Worm (Caenorhabditis elegans) whole organism, L4 larva: ENCODE measurements around the gene set-15.

Experiments used
- F10B5.3 ChIP-seq: sonication (generic microtip); optimal IDR thresholded peaks from 2 replicates; lab custom pipeline; 2016; ENCODE audit warnings: mild to moderate bottlenecking, missing genetic modification characterization, missing compliant biosample characterization
- F26F4.8 ChIP-seq: fragments of 200-800 bp; sonication (Bioruptor generic); conservative IDR thresholded peaks from 2 replicates; pipeline ENCODE4 v1.3.6; 2022; ENCODE audit warnings: missing genetic modification characterization, missing compliant biosample characterization
- F44E2.7 ChIP-seq: fragments of 200-800 bp; sonication (Bioruptor generic); IDR thresholded peaks from 2 replicates; pipeline ENCODE4 v2.1.2; 2022; ENCODE audit warnings: missing genetic modification characterization, missing compliant biosample characterization
- F49E8.2 ChIP-seq: sonication (generic microtip); optimal IDR thresholded peaks from 2 replicates; lab custom pipeline; 2016; ENCODE audit warnings: missing compliant biosample characterization, mild to moderate bottlenecking, missing genetic modification characterization, borderline replicate concordance
- T20F7.1 ChIP-seq: fragments of 200-800 bp; sonication (Bioruptor generic); optimal IDR thresholded peaks from 2 replicates; lab custom pipeline; 2018; ENCODE audit warnings: mild to moderate bottlenecking, missing genetic modification characterization, missing compliant biosample characterization
- Y48G9A.11 ChIP-seq: fragments of 200-800 bp; sonication (Bioruptor generic); IDR thresholded peaks from 2 replicates; pipeline ENCODE4 v1.3.6; 2022; ENCODE audit warnings: missing genetic modification reagents, missing genetic modification characterization, missing compliant biosample characterization
- Y75B8A.6 ChIP-seq: fragments of 200-800 bp; sonication (Bioruptor generic); IDR thresholded peaks from 2 replicates; pipeline ENCODE4 v1.3.6; 2022; ENCODE audit warnings: missing genetic modification reagents, missing genetic modification characterization, missing compliant biosample characterization
- aha-1 ChIP-seq: fragments of 150-350 bp; peaks from one replicate; lab custom pipeline; 2014; ENCODE audit warnings: missing biosample characterization, missing genetic modification characterization
- arid-1 ChIP-seq: fragments of 200-800 bp; sonication (Bioruptor generic); conservative IDR thresholded peaks from 2 replicates; pipeline ENCODE4 v1.3.6; 2022; ENCODE audit warnings: missing genetic modification reagents, missing genetic modification characterization, missing compliant biosample characterization
- ceh-20 ChIP-seq: fragments of 200-800 bp; sonication (Bioruptor generic); IDR thresholded peaks from 2 replicates; pipeline ENCODE4 v1.3.6; 2022; ENCODE audit warnings: missing genetic modification reagents, missing genetic modification characterization, missing compliant biosample characterization
- ceh-28 ChIP-seq: fragments of 150-350 bp; optimal IDR thresholded peaks from 2 replicates; lab custom pipeline; 2014; ENCODE audit warnings: missing biosample characterization, missing genetic modification reagents, missing genetic modification characterization
- ceh-44 ChIP-seq: fragments of 200-800 bp; sonication (Bioruptor generic); IDR thresholded peaks from 2 replicates; pipeline ENCODE4 v1.3.6; 2022; ENCODE audit warnings: missing genetic modification reagents, missing genetic modification characterization, missing compliant biosample characterization
- cey-2 ChIP-seq: sonication (generic microtip); optimal IDR thresholded peaks from 3 replicates; lab custom pipeline; 2017; ENCODE audit warnings: missing genetic modification characterization, mild to moderate bottlenecking, missing compliant biosample characterization, antibody characterized with exemption, borderline replicate concordance; ENCODE audit not compliant: insufficient read depth
- daf-19 ChIP-seq: fragments of 200-800 bp; sonication (Bioruptor generic); conservative IDR thresholded peaks from 2 replicates; pipeline ENCODE4 v1.3.6; 2022; ENCODE audit warnings: missing genetic modification characterization, missing compliant biosample characterization
- dmd-6 ChIP-seq: fragments of 200-800 bp; sonication (Bioruptor generic); IDR thresholded peaks from 2 replicates; pipeline ENCODE4 v1.3.6; 2022; ENCODE audit warnings: missing genetic modification reagents, missing genetic modification characterization, missing compliant biosample characterization
- dmd-9 ChIP-seq: fragments of 200-800 bp; sonication (Bioruptor generic); IDR thresholded peaks from 2 replicates; pipeline ENCODE4 v1.3.6; 2022; ENCODE audit warnings: missing genetic modification reagents, missing genetic modification characterization, missing compliant biosample characterization
- dve-1 ChIP-seq: sonication (generic microtip); optimal IDR thresholded peaks from 2 replicates; lab custom pipeline; 2017; ENCODE audit warnings: antibody characterized with exemption, mild to moderate bottlenecking, missing genetic modification characterization, missing compliant biosample characterization; ENCODE audit not compliant: insufficient read depth
- fos-1 ChIP-seq: fragments of 150-350 bp; optimal IDR thresholded peaks from 2 replicates; lab custom pipeline; 2014; ENCODE audit warnings: missing biosample characterization, missing genetic modification characterization
- hlh-11 ChIP-seq: fragments of 200-800 bp; sonication (Bioruptor generic); optimal IDR thresholded peaks from 2 replicates; lab custom pipeline; 2018; ENCODE audit warnings: mild to moderate bottlenecking, missing genetic modification characterization, missing compliant biosample characterization
- hlh-30 ChIP-seq: sonication (generic microtip); optimal IDR thresholded peaks from 2 replicates; lab custom pipeline; 2017; ENCODE audit warnings: antibody characterized with exemption, mild to moderate bottlenecking, missing genetic modification characterization, missing compliant biosample characterization; ENCODE audit not compliant: insufficient read depth
- lim-7 ChIP-seq: fragments of 200-800 bp; sonication (Bioruptor generic); IDR thresholded peaks from 2 replicates; pipeline ENCODE4 v1.3.6; 2022; ENCODE audit warnings: missing genetic modification characterization, missing compliant biosample characterization
- lin-13 ChIP-seq: fragments of 150-350 bp; optimal IDR thresholded peaks from 2 replicates; lab custom pipeline; 2014; ENCODE audit warnings: missing biosample characterization, missing genetic modification reagents, missing genetic modification characterization
- lin-15B ChIP-seq: fragments of 150-350 bp; sonication (generic microtip); optimal IDR thresholded peaks from 3 replicates; lab custom pipeline; 2014; ENCODE audit warnings: missing biosample characterization, missing genetic modification characterization
- lin-29 ChIP-seq: fragments of 200-800 bp; sonication (Bioruptor generic); IDR thresholded peaks from 2 replicates; pipeline ENCODE4 v1.3.6; 2022; ENCODE audit warnings: missing genetic modification reagents, missing genetic modification characterization, missing compliant biosample characterization
- lin-38 ChIP-seq: fragments of 200-800 bp; sonication (Bioruptor generic); IDR thresholded peaks from 2 replicates; pipeline ENCODE4 v1.3.6; 2022; ENCODE audit warnings: missing genetic modification reagents, missing genetic modification characterization, missing compliant biosample characterization
- lin-39 ChIP-seq: fragments of 150-350 bp; optimal IDR thresholded peaks from 2 replicates; lab custom pipeline; 2014; ENCODE audit warnings: missing biosample characterization, missing genetic modification reagents, missing genetic modification characterization
- lir-3 ChIP-seq: sonication (generic microtip); optimal IDR thresholded peaks from 2 replicates; lab custom pipeline; 2016; ENCODE audit warnings: mild to moderate bottlenecking, missing genetic modification characterization, missing compliant biosample characterization
- madf-5 ChIP-seq, 2 experiments: fragments of 200-800 bp; sonication (Bioruptor generic); IDR thresholded peaks; 2 replicates each; pipeline ENCODE4 v1.3.6; 2022; ENCODE audit warnings: missing compliant biosample characterization in 2 of 2, missing genetic modification characterization in 2 of 2
- mdt-29 ChIP-seq: fragments of 200-800 bp; sonication (Bioruptor generic); IDR thresholded peaks from 2 replicates; pipeline ENCODE4 v1.3.6; 2022; ENCODE audit warnings: missing genetic modification reagents, missing genetic modification characterization, missing compliant biosample characterization
- mes-2 ChIP-seq: sonication (generic microtip); optimal IDR thresholded peaks from 2 replicates; lab custom pipeline; 2016; ENCODE audit warnings: missing genotype, mild to moderate bottlenecking, missing genetic modification characterization, missing compliant biosample characterization; ENCODE audit not compliant: poor library complexity, severe bottlenecking
- mxl-2 ChIP-seq: fragments of 200-800 bp; sonication (Bioruptor generic); conservative IDR thresholded peaks from 2 replicates; pipeline ENCODE4 v1.3.6; 2022; ENCODE audit warnings: missing genetic modification reagents, missing genetic modification characterization, missing compliant biosample characterization
- nhr-10 ChIP-seq: fragments of 150-350 bp; optimal IDR thresholded peaks from 2 replicates; lab custom pipeline; 2014; ENCODE audit warnings: missing biosample characterization, missing genetic modification characterization
- nhr-11 ChIP-seq: fragments of 150-350 bp; optimal IDR thresholded peaks from 2 replicates; lab custom pipeline; 2014; ENCODE audit warnings: missing biosample characterization, missing genetic modification characterization
- nhr-28 ChIP-seq: fragments of 150-350 bp; optimal IDR thresholded peaks from 2 replicates; lab custom pipeline; 2014; ENCODE audit warnings: missing biosample characterization, missing genetic modification characterization
- nhr-48 ChIP-seq: sonication (generic microtip); optimal IDR thresholded peaks from 2 replicates; lab custom pipeline; 2016; ENCODE audit warnings: mild to moderate bottlenecking, missing genetic modification characterization, missing compliant biosample characterization
- nhr-77 ChIP-seq: fragments of 150-350 bp; optimal IDR thresholded peaks from 2 replicates; lab custom pipeline; 2014; ENCODE audit warnings: missing biosample characterization, missing genetic modification characterization
- pqm-1 ChIP-seq: sonication (generic microtip); optimal IDR thresholded peaks from 2 replicates; lab custom pipeline; 2017; ENCODE audit warnings: missing biosample characterization, missing genetic modification characterization
- rbr-2 ChIP-seq: sonication (generic microtip); optimal IDR thresholded peaks from 2 replicates; lab custom pipeline; 2016; ENCODE audit warnings: missing genotype, missing genetic modification characterization, missing compliant biosample characterization
- saeg-2 ChIP-seq: fragments of 200-800 bp; sonication (Bioruptor generic); IDR thresholded peaks from 2 replicates; pipeline ENCODE4 v1.3.6; 2022; ENCODE audit warnings: missing genetic modification reagents, missing genetic modification characterization, missing compliant biosample characterization
- sdz-12 ChIP-seq: fragments of 200-800 bp; sonication (Bioruptor generic); optimal IDR thresholded peaks from 2 replicates; lab custom pipeline; 2018; ENCODE audit warnings: mild to moderate bottlenecking, missing genetic modification characterization, missing compliant biosample characterization
- skn-1 ChIP-seq: fragments of 150-350 bp; optimal IDR thresholded peaks from 2 replicates; lab custom pipeline; 2014; ENCODE audit warnings: missing biosample characterization, missing genetic modification characterization
- snpc-4 ChIP-seq: fragments of 150-350 bp; optimal IDR thresholded peaks from 2 replicates; lab custom pipeline; 2014; ENCODE audit warnings: missing biosample characterization, missing genetic modification characterization
- spr-1 ChIP-seq: sonication (generic microtip); optimal IDR thresholded peaks from 2 replicates; lab custom pipeline; 2016; ENCODE audit warnings: mild to moderate bottlenecking, missing genetic modification characterization, missing compliant biosample characterization
- spr-3 ChIP-seq: fragments of 200-800 bp; sonication (Bioruptor generic); optimal IDR thresholded peaks from 2 replicates; lab custom pipeline; 2018; ENCODE audit warnings: mild to moderate bottlenecking, missing genetic modification characterization, missing compliant biosample characterization
- zag-1 ChIP-seq: fragments of 150-350 bp; optimal IDR thresholded peaks from 2 replicates; lab custom pipeline; 2014; ENCODE audit warnings: missing biosample characterization, missing genetic modification characterization
- zip-2 ChIP-seq: fragments of 150-350 bp; optimal IDR thresholded peaks from 2 replicates; lab custom pipeline; 2014; ENCODE audit warnings: missing biosample characterization, missing genetic modification characterization
- ztf-11 ChIP-seq: fragments of 150-350 bp; optimal IDR thresholded peaks from 2 replicates; lab custom pipeline; 2014; ENCODE audit warnings: missing biosample characterization, missing genetic modification characterization
- ztf-7 ChIP-seq: fragments of 150-350 bp; optimal IDR thresholded peaks from 2 replicates; lab custom pipeline; 2014; ENCODE audit warnings: missing biosample characterization, missing genetic modification characterization

Gene set-15

DNA sequence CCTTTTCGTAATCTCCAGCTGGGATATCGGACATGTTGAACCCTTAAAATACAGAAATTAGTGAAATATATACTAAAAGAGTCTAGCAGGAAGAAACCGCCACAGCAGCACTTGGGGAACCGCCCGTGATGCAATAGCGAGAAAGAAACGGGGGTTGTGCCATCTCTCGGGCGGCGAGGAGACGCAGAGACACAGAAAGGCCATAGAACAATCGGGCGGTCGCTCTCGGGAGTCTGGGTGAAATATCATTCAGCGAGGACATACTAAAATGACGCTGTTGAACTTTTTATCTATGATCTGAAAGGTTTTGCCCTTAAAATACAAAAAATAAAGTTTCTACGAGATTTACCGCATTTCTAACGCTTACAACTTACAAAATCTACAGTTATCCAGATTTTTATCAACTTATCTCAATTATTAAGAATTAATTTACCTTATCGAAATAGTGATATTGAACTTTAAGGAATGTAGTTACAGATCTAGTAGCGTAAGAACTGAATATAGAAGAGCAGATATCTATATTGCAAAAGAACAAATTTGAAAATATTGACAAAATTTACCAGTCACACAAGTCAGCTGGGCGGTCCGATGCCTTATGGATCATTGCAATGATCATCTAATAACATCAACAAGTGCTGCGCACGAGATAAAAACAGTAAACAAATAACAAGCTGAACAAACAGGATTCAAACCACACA, 31.5 kb downstream of the set-15 start, which contains the start of gene cyc-2.1 (continued):
- TF ChIP-seq lin-29 (GFP tag; lab: Robert Waterston, UW) (no peak), daf-19 (peak; percentile 84; the same call in 1 of the 2 replicates), T20F7.1 (GFP tag; lab: Kevin White, UChicago) (peak; percentile 50), mes-2 (tag; lab: Kevin White, UChicago) (peak; percentile 76), cey-2 (tag; lab: Kevin White, UChicago) (no peak), F44E2.7 (0 out of 2 replicates have a peak, but pooled peaks have one; percentile 9), lin-15B (tag; lab: Kevin White, UChicago) (peak; percentile 48)
- TF ChIP-seq, all 104 proteins: peak for 54

DNA sequence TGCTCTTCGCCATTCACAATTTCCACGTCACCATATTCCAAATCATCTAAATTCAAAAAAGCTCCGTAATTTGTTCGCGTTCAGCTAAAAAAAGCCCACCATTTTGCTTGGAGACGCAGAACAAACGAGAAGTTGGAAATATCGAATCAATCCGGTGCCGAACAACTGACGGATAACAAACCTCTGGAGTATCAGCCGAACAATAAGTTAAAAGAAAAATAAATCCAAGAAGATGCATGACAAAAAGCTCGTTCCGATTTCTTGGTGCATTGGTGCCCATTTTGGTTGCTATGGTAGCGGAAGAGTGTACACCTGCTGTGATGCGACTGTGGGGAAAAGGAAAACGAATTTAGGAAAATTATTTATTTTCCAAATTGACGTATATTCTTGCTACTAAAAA, 32.5 kb downstream of the set-15 start, which contains the start of gene tctn-1:
Gene tctn-1 (minus strand): TSS at position 280 of the 400 bp plus-strand sequence.
- TF ChIP-seq ztf-7 (no peak), ceh-44 (GFP tag; lab: Robert Waterston, UW) (no peak), F49E8.2 (tag; lab: Kevin White, UChicago) (no peak), nhr-11 (tag; lab: Kevin White, UChicago) (no peak), dve-1 (tag; lab: Kevin White, UChicago) (peak; percentile 7), hlh-11 (no peak), rbr-2 (tag; lab: Kevin White, UChicago) (no peak), nhr-10 (tag; lab: Kevin White, UChicago) (no peak), cey-2 (tag; lab: Kevin White, UChicago) (no peak), ceh-28 (tag; lab: Kevin White, UChicago) (no peak), hlh-30 (tag; lab: Kevin White, UChicago) (no peak), pqm-1 (tag; lab: Kevin White, UChicago) (no peak), mxl-2 (GFP tag; lab: Robert Waterston, UW) (no peak), spr-3 (GFP tag; lab: Kevin White, UChicago) (no peak), F44E2.7 (no peak), fos-1 (no peak), zag-1 (tag; lab: Kevin White, UChicago) (no peak), madf-5 (GFP tag; IDR thresholded peaks at IDR 0.05; lab: Robert Waterston, UW) (no peak), nhr-28 (tag; lab: Kevin White, UChicago) (no peak), F26F4.8 (GFP tag; lab: Robert Waterston, UW) (no peak), Y48G9A.11 (0 out of 2 replicates have a peak, but pooled peaks have one; percentile 8), mdt-29 (GFP tag; lab: Robert Waterston, UW) (0 out of 2 replicates have a peak, but pooled peaks have one; percentile 26), lin-13 (GFP tag; lab: Kevin White, UChicago) (no peak), sdz-12 (GFP tag; lab: Kevin White, UChicago) (no peak), lin-38 (GFP tag; lab: Robert Waterston, UW) (peak; percentile 35; the same call in 1 of the 2 replicates), skn-1 (tag; lab: Kevin White, UChicago) (no peak), zip-2 (tag; lab: Kevin White, UChicago) (no peak), Y75B8A.6 (GFP tag; lab: Robert Waterston, UW) (no peak), ceh-20 (GFP tag; lab: Robert Waterston, UW) (no peak), arid-1 (GFP tag; lab: Robert Waterston, UW) (0 out of 2 replicates have a peak, but pooled peaks have one; percentile 20), lir-3 (no peak), snpc-4 (no peak), spr-1 (no peak), nhr-77 (no peak), aha-1 (tag; lab: Kevin White, UChicago) (peak; percentile 22), F10B5.3 (tag; lab: Kevin White, UChicago) (no peak), mes-2 (tag; lab: Kevin White, UChicago) (peak; percentile 9), lin-39 (tag; lab: Kevin White, UChicago) (no peak), dmd-9 (GFP tag; lab: Robert Waterston, UW) (no peak), lim-7 (GFP tag; lab: Robert Waterston, UW) (no peak), ztf-11 (tag; lab: Kevin White, UChicago) (no peak), dmd-6 (GFP tag; lab: Robert Waterston, UW) (peak; percentile 23; the same call in 1 of the 2 replicates), saeg-2 (GFP tag; lab: Robert Waterston, UW) (no peak), nhr-48 (no peak)
